Worm (Caenorhabditis elegans) whole organism, L4 larva: Measurements from ENCODE around the gene srh-266.

Source experiments
- R02D3.7 ChIP-seq: fragments of 150-350 bp; sonication (generic microtip); optimal IDR thresholded peaks from 3 replicates; lab custom pipeline; 2014; ENCODE audit warnings: missing biosample characterization, missing genetic modification characterization
- nhr-76 ChIP-seq: fragments of 150-350 bp; optimal IDR thresholded peaks from 2 replicates; lab custom pipeline; 2014; ENCODE audit warnings: missing biosample characterization, missing genetic modification characterization
- skn-1 ChIP-seq: fragments of 150-350 bp; optimal IDR thresholded peaks from 2 replicates; lab custom pipeline; 2014; ENCODE audit warnings: missing biosample characterization, missing genetic modification characterization

DNA sequence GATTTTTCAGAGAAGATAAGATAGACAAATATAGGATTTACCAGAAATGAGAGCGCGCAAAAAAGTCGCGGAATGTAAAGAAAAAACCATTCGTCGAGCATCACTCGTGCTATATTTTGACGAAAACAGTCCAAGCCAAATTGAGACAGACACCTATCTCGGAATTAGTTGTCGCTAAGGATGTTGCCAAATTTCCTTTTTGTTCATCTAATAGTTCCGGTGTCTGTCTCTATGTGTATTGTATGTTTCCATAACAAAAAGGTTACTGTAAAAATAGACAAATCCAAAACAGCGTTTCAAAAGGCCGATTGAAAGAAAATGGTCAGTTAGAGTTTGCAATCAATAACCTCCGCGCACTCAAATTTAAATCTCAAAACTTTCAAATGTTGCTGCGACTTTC is 30.0 kb downstream of the srh-266 start, which contains the start of gene srj-53:
- TF ChIP-seq skn-1 (tag; lab: Kevin White, UChicago) (no peak), nhr-76 (tag; lab: Kevin White, UChicago) (no peak), R02D3.7 (no peak)
